Fruit fly (Drosophila melanogaster): ENCODE data around the gene CG4582.

dm6 chr3R:25549740-25550139 is 33.2 kb downstream of the CG4582 start:
- TF ChIP-seq insv (optimal IDR thresholded peaks at IDR 0.05) = no peak
- no peak for TF ChIP-seq Myc (optimal IDR thresholded peaks at IDR 0.05)
- no peak for TF ChIP-seq h (optimal IDR thresholded peaks at IDR 0.05)
- no peak for TF ChIP-seq psq (optimal IDR thresholded peaks at IDR 0.05)
- no peak for TF ChIP-seq Sin3A (optimal IDR thresholded peaks at IDR 0.05)
- TF ChIP-seq ttk (optimal IDR thresholded peaks at IDR 0.05) = no peak
